Fruit fly (Drosophila melanogaster) whole organism, prepupa: ENCODE results near the gene CG14708.

Source experiments
- Blimp-1 ChIP-seq: fragments of 200-800 bp; sonication (Bioruptor generic); optimal IDR thresholded peaks from 3 replicates; lab custom pipeline; 2017; ENCODE audit warnings: missing biosample characterization, missing genetic modification characterization, mild to moderate bottlenecking, moderate library complexity, missing genetic modification reagents
- CG10631 ChIP-seq: fragments of 200-800 bp; sonication (Bioruptor generic); optimal IDR thresholded peaks from 2 replicates; lab custom pipeline; 2016; ENCODE audit warnings: missing biosample characterization, missing genetic modification characterization
- CG11294 ChIP-seq: fragments of 200-800 bp; sonication (Bioruptor generic); IDR thresholded peaks from 2 replicates; pipeline ENCODE4 v1.3.6; 2022; ENCODE audit warnings: missing biosample characterization, missing genetic modification characterization
- CG11762 ChIP-seq: fragments of 200-800 bp; sonication (Bioruptor generic); optimal IDR thresholded peaks from 3 replicates; lab custom pipeline; 2016; ENCODE audit warnings: missing biosample characterization, missing genetic modification characterization; ENCODE audit not compliant: insufficient read depth
- CG11902 ChIP-seq: fragments of 200-800 bp; sonication (Bioruptor generic); optimal IDR thresholded peaks from 3 replicates; lab custom pipeline; 2016; ENCODE audit warnings: missing biosample characterization, missing genetic modification characterization
- CG15336 ChIP-seq: fragments of 200-800 bp; sonication (Bioruptor generic); IDR thresholded peaks from 2 replicates; pipeline ENCODE4 v1.3.6; 2022; ENCODE audit warnings: missing biosample characterization, missing genetic modification characterization
- CG1621 ChIP-seq: fragments of 200-800 bp; sonication (Bioruptor generic); optimal IDR thresholded peaks from 3 replicates; lab custom pipeline; 2018; ENCODE audit warnings: missing biosample characterization, mild to moderate bottlenecking, missing genetic modification characterization
- CG16779 ChIP-seq: fragments of 200-800 bp; sonication (Bioruptor generic); optimal IDR thresholded peaks from 3 replicates; lab custom pipeline; 2017; ENCODE audit warnings: missing biosample characterization, mild to moderate bottlenecking, missing genetic modification characterization
- CG3032 ChIP-seq: fragments of 200-800 bp; optimal IDR thresholded peaks from 2 replicates; lab custom pipeline; 2019; ENCODE audit warnings: missing biosample characterization, mild to moderate bottlenecking, missing genetic modification characterization, moderate library complexity
- CG31627 ChIP-seq: fragments of 200-800 bp; sonication (Bioruptor generic); optimal IDR thresholded peaks from 3 replicates; lab custom pipeline; 2016; ENCODE audit warnings: missing biosample characterization, missing genetic modification characterization
- CG32006 ChIP-seq: fragments of 200-800 bp; sonication (Bioruptor generic); optimal IDR thresholded peaks from 3 replicates; lab custom pipeline; 2017; ENCODE audit warnings: missing biosample characterization, mild to moderate bottlenecking, missing genetic modification characterization
- CG34406 ChIP-seq: fragments of 200-800 bp; sonication (Bioruptor generic); optimal IDR thresholded peaks from 3 replicates; lab custom pipeline; 2016; ENCODE audit warnings: missing biosample characterization, missing genetic modification characterization
- CG6276 ChIP-seq: fragments of 200-800 bp; sonication (Bioruptor generic); optimal IDR thresholded peaks from 2 replicates; lab custom pipeline; 2017; ENCODE audit warnings: missing biosample characterization, mild to moderate bottlenecking, missing genetic modification characterization
- CG6808 ChIP-seq: fragments of 200-800 bp; sonication (Bioruptor generic); optimal IDR thresholded peaks from 3 replicates; lab custom pipeline; 2017; ENCODE audit warnings: missing biosample characterization, missing genetic modification characterization, mild to moderate bottlenecking, moderate library complexity, missing genetic modification reagents
- CG6854 ChIP-seq: fragments of 200-800 bp; sonication (Bioruptor generic); optimal IDR thresholded peaks from 2 replicates; lab custom pipeline; 2017; ENCODE audit warnings: missing biosample characterization, mild to moderate bottlenecking, missing genetic modification characterization
- CG7368 ChIP-seq: fragments of 200-800 bp; sonication (Bioruptor generic); optimal IDR thresholded peaks from 3 replicates; lab custom pipeline; 2016; ENCODE audit warnings: missing biosample characterization, missing genetic modification characterization
- CG8119 ChIP-seq: fragments of 200-800 bp; sonication (Bioruptor generic); IDR thresholded peaks from 3 replicates; pipeline ENCODE4 v1.3.6; 2022; ENCODE audit warnings: missing biosample characterization, missing genetic modification characterization
- CG8632 ChIP-seq: fragments of 200-800 bp; sonication (Bioruptor generic); optimal IDR thresholded peaks from 3 replicates; lab custom pipeline; 2016; ENCODE audit warnings: missing biosample characterization, missing genetic modification characterization
- CG9139 ChIP-seq: fragments of 200-800 bp; sonication (Bioruptor generic); optimal IDR thresholded peaks from 3 replicates; lab custom pipeline; 2017; ENCODE audit warnings: missing biosample characterization, mild to moderate bottlenecking, missing genetic modification characterization
- Eip75B ChIP-seq: fragments of 200-800 bp; sonication (Bioruptor generic); optimal IDR thresholded peaks from 3 replicates; lab custom pipeline; 2016; ENCODE audit warnings: missing biosample characterization, missing genetic modification characterization
- Eip78C ChIP-seq: fragments of 200-800 bp; sonication (Bioruptor generic); peaks from one replicate; lab custom pipeline; 2016; ENCODE audit warnings: missing biosample characterization, missing genetic modification characterization
- Eip93F ChIP-seq: fragments of 200-800 bp; sonication (Bioruptor generic); optimal IDR thresholded peaks from 2 replicates; lab custom pipeline; 2016; ENCODE audit warnings: missing biosample characterization, mild to moderate bottlenecking, missing genetic modification characterization
- Ets21C ChIP-seq: fragments of 200-800 bp; sonication (Bioruptor generic); optimal IDR thresholded peaks from 3 replicates; lab custom pipeline; 2016; ENCODE audit warnings: missing biosample characterization, missing genetic modification characterization
- Ets96B ChIP-seq: fragments of 200-800 bp; optimal IDR thresholded peaks from 2 replicates; lab custom pipeline; 2019; ENCODE audit warnings: missing biosample characterization, mild to moderate bottlenecking, missing genetic modification characterization, moderate library complexity
- Gug ChIP-seq: fragments of 200-800 bp; sonication (Bioruptor generic); IDR thresholded peaks from 2 replicates; pipeline ENCODE4 v1.3.6; 2022; ENCODE audit warnings: missing biosample characterization, missing genetic modification characterization
- Hr38 ChIP-seq: sonication (Bioruptor generic); optimal IDR thresholded peaks from 2 replicates; lab custom pipeline; 2016; ENCODE audit warnings: missing biosample characterization, missing genetic modification characterization
- Hr39 ChIP-seq: fragments of 200-800 bp; sonication (Bioruptor generic); optimal IDR thresholded peaks from 2 replicates; lab custom pipeline; 2016; ENCODE audit warnings: missing biosample characterization, missing genetic modification characterization
- Hr4 ChIP-seq: fragments of 200-800 bp; sonication (Bioruptor generic); optimal IDR thresholded peaks from 3 replicates; lab custom pipeline; 2016; ENCODE audit warnings: missing biosample characterization, missing genetic modification characterization
- Met ChIP-seq: fragments of 200-800 bp; sonication (Bioruptor generic); optimal IDR thresholded peaks from 3 replicates; lab custom pipeline; 2016; ENCODE audit warnings: missing biosample characterization, missing genetic modification characterization
- OdsH ChIP-seq: fragments of 200-800 bp; sonication (Bioruptor generic); optimal IDR thresholded peaks from 3 replicates; lab custom pipeline; 2016; ENCODE audit warnings: missing biosample characterization, missing genetic modification characterization
- Smox ChIP-seq: fragments of 200-800 bp; sonication (Bioruptor generic); optimal IDR thresholded peaks from 3 replicates; lab custom pipeline; 2016; ENCODE audit warnings: missing biosample characterization, missing genetic modification characterization
- Sox102F ChIP-seq: fragments of 200-800 bp; sonication (Bioruptor generic); optimal IDR thresholded peaks from 2 replicates; lab custom pipeline; 2016; ENCODE audit warnings: missing biosample characterization, mild to moderate bottlenecking, missing genetic modification characterization
- Sox15 ChIP-seq: fragments of 200-800 bp; sonication (Bioruptor generic); optimal IDR thresholded peaks from 3 replicates; lab custom pipeline; 2016; ENCODE audit warnings: missing biosample characterization, missing genetic modification characterization
- acj6 ChIP-seq: fragments of 200-800 bp; sonication (Bioruptor generic); optimal IDR thresholded peaks from 3 replicates; lab custom pipeline; 2016; ENCODE audit warnings: missing biosample characterization, missing genetic modification characterization
- cyc ChIP-seq: fragments of 200-800 bp; sonication (Bioruptor generic); optimal IDR thresholded peaks from 3 replicates; lab custom pipeline; 2016; ENCODE audit warnings: missing biosample characterization, missing genetic modification characterization
- dac ChIP-seq: fragments of 200-800 bp; sonication (Bioruptor generic); optimal IDR thresholded peaks from 2 replicates; lab custom pipeline; 2017; ENCODE audit warnings: missing biosample characterization, mild to moderate bottlenecking, missing genetic modification characterization
- dsx ChIP-seq: fragments of 200-800 bp; optimal IDR thresholded peaks from 3 replicates; lab custom pipeline; 2019; ENCODE audit warnings: missing biosample characterization, mild to moderate bottlenecking, missing genetic modification characterization, moderate library complexity; ENCODE audit not compliant: poor library complexity, severe bottlenecking
- eg ChIP-seq: fragments of 200-800 bp; sonication (Bioruptor generic); IDR thresholded peaks from 3 replicates; pipeline ENCODE4 v1.3.6; 2022; ENCODE audit warnings: missing biosample characterization, missing genetic modification characterization
- esn ChIP-seq: fragments of 200-800 bp; sonication (Bioruptor generic); optimal IDR thresholded peaks from 2 replicates; lab custom pipeline; 2016; ENCODE audit warnings: missing biosample characterization, mild to moderate bottlenecking, missing genetic modification characterization, moderate library complexity
- fd85E ChIP-seq: fragments of 200-800 bp; sonication (Bioruptor generic); optimal IDR thresholded peaks from 3 replicates; lab custom pipeline; 2016; ENCODE audit warnings: missing biosample characterization, missing genetic modification characterization
- fkh ChIP-seq: fragments of 200-800 bp; sonication (Bioruptor generic); optimal IDR thresholded peaks from 3 replicates; lab custom pipeline; 2017; ENCODE audit warnings: missing biosample characterization, mild to moderate bottlenecking, missing genetic modification characterization, moderate library complexity
- lz ChIP-seq: fragments of 200-800 bp; sonication (Bioruptor generic); optimal IDR thresholded peaks from 3 replicates; lab custom pipeline; 2016; ENCODE audit warnings: missing biosample characterization, missing genetic modification characterization
- salr ChIP-seq, 2 experiments: fragments of 200-800 bp; sonication (Bioruptor generic); optimal IDR thresholded peaks; 3 replicates each; lab custom pipeline; 2016 to 2018; ENCODE audit warnings: missing biosample characterization in 2 of 2, missing genetic modification characterization in 2 of 2, mild to moderate bottlenecking in 1 of 2
- spab ChIP-seq: fragments of 200-800 bp; sonication (Bioruptor generic); optimal IDR thresholded peaks from 2 replicates; lab custom pipeline; 2017; ENCODE audit warnings: missing biosample characterization, mild to moderate bottlenecking, missing genetic modification characterization, missing genetic modification reagents
- ss ChIP-seq, 2 experiments: fragments of 200-800 bp; sonication (Bioruptor generic); optimal IDR thresholded peaks; 2 replicates in 1 of 2; 3 replicates in 1 of 2; lab custom pipeline; 2017 to 2018; ENCODE audit warnings: mild to moderate bottlenecking in 2 of 2, missing biosample characterization in 2 of 2, missing genetic modification characterization in 2 of 2, moderate library complexity in 1 of 2
- svp ChIP-seq: fragments of 200-800 bp; sonication (Bioruptor generic); peaks from one replicate; lab custom pipeline; 2016; ENCODE audit warnings: missing biosample characterization, missing genetic modification characterization
- topi ChIP-seq: fragments of 200-800 bp; sonication (Bioruptor generic); optimal IDR thresholded peaks from 3 replicates; lab custom pipeline; 2016; ENCODE audit warnings: missing biosample characterization, missing genetic modification characterization
- vri ChIP-seq: fragments of 200-800 bp; sonication (Bioruptor generic); optimal IDR thresholded peaks from 3 replicates; lab custom pipeline; 2016; ENCODE audit warnings: missing biosample characterization, mild to moderate bottlenecking, missing genetic modification characterization

The CG14708 gene

DNA sequence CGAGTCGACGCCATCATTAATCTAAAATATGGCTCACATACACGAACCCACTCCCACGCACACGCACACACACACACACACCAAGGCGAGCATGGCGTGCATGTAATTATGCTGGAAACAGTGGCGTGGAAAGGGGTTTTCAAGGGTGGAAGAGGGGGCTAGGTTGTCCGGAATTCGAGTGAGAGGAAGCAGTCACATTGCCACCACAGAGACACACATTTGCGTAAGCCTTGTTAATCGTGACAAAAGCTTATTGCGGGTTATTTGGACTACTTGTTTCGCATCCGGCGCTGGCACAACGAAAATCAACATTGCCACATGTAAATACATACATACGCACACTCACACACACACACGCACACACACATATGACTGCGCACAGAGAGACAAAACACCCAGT, 1.0 kb downstream of the CG14708 start:
- TF ChIP-seq Smox (no peak), vri (GFP tag; lab: Kevin White, UChicago) (no peak), CG10631 (GFP tag; lab: Kevin White, UChicago) (no peak), CG34406 (GFP tag; lab: Kevin White, UChicago) (no peak), CG3032 (tag; lab: Kevin White, UChicago) (no peak), CG31627 (GFP tag; lab: Kevin White, UChicago) (no peak), spab (GFP tag; lab: Kevin White, UChicago) (no peak), CG11294 (GFP tag; lab: Robert Waterston, UW) (no peak), dsx (GFP tag; lab: Kevin White, UChicago) (no peak), lz (GFP tag; lab: Kevin White, UChicago) (no peak), CG6276 (GFP tag; lab: Kevin White, UChicago) (no peak), CG16779 (no peak)

DNA sequence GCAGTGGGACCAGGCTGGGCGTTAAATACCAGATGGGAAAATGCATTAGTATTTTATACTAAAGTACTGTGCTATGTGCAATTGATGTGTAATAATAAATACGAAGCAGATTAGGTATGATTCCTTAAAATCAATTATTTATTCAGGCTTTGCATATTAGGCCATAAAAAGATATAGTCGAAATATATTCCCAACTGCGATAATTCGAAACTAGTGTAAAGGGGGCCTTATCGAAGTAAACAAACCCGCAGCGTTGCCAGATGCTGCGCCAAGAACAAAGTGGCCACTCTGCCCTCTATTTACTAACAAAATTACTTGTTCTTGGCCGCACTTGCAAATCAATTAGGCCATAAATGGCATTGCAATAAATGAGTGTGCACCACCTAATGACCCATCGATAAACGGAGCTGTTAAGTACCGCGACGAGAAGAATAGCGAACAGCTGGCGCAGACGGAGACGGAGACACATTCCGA, 3.6 kb downstream of the CG14708 start, which contains the start of gene CG10898:
TSS of gene CG10898 (plus strand) at position 285 of the 474 bp plus-strand sequence.
- TF ChIP-seq Hr4 (GFP tag; lab: Kevin White, UChicago), result peak; percentile 86
- no peak for TF ChIP-seq CG16779
- peak; percentile 68 for TF ChIP-seq Smox
- TF ChIP-seq CG11294 (GFP tag; lab: Robert Waterston, UW), result peak; percentile 78
- peak; percentile 59 for TF ChIP-seq Sox102F (GFP tag; lab: Kevin White, UChicago)
- no peak for TF ChIP-seq fd85E (GFP tag; lab: Kevin White, UChicago)
- peak; percentile 80 for TF ChIP-seq esn (GFP tag; lab: Kevin White, UChicago)
- peak; percentile 59 for TF ChIP-seq CG15336
- peak; percentile 69 for TF ChIP-seq Ets96B (tag; lab: Kevin White, UChicago)
- TF ChIP-seq CG10631 (GFP tag; lab: Kevin White, UChicago), result peak; percentile 78
- peak; percentile 90 for TF ChIP-seq Eip78C (GFP tag; lab: Kevin White, UChicago)
- TF ChIP-seq acj6 (GFP tag; lab: Kevin White, UChicago), result peak; percentile 76
- peak; percentile 31 for TF ChIP-seq vri (GFP tag; lab: Kevin White, UChicago)
- TF ChIP-seq Gug (GFP tag; lab: Robert Waterston, UW), result peak; percentile 72
- TF ChIP-seq CG6808 (GFP tag; lab: Kevin White, UChicago), result peak; percentile 58
- peak; percentile 69 for TF ChIP-seq CG7368 (GFP tag; lab: Kevin White, UChicago)
- peak; percentile 90 for TF ChIP-seq eg
- peak; percentile 80 for TF ChIP-seq CG8119 (GFP tag; lab: Robert Waterston, UW)
- TF ChIP-seq Hr39 (GFP tag; lab: Kevin White, UChicago), result peak; percentile 86
- peak; percentile 22 for TF ChIP-seq Blimp-1 (GFP tag; lab: Kevin White, UChicago)
- TF ChIP-seq Sox15, result peak; percentile 71
- no peak for TF ChIP-seq CG6854 (GFP tag; lab: Kevin White, UChicago)
- no peak for TF ChIP-seq CG9139 (GFP tag; lab: Kevin White, UChicago)
- peak; percentile 79 for TF ChIP-seq CG3032 (tag; lab: Kevin White, UChicago)
- peak; percentile 76 for TF ChIP-seq topi (GFP tag; lab: Kevin White, UChicago)
- peak; percentile 88 for TF ChIP-seq CG31627 (GFP tag; lab: Kevin White, UChicago)
- peak; percentile 79 for TF ChIP-seq Ets21C (GFP tag; lab: Kevin White, UChicago)
- TF ChIP-seq ss (GFP tag; optimal IDR thresholded peaks at IDR 0.05; lab: Kevin White, UChicago), result peak in 1 of 2 experiments; percentile 43
- TF ChIP-seq CG8632 (GFP tag; lab: Kevin White, UChicago), result peak; percentile 51
- TF ChIP-seq fkh (GFP tag; lab: Kevin White, UChicago), result peak; percentile 99
- peak; percentile 74 for TF ChIP-seq Eip75B (GFP tag; lab: Kevin White, UChicago)
- TF ChIP-seq Hr38 (GFP tag; lab: Kevin White, UChicago), result peak; percentile 42
- peak; percentile 73 for TF ChIP-seq OdsH (GFP tag; lab: Kevin White, UChicago)
- peak; percentile 45 for TF ChIP-seq CG1621 (tag; lab: Kevin White, UChicago)
- peak; percentile 86 for TF ChIP-seq svp (GFP tag; lab: Kevin White, UChicago)
- TF ChIP-seq Met (GFP tag; lab: Kevin White, UChicago), result peak; percentile 65
- peak; percentile 68 for TF ChIP-seq CG11902 (GFP tag; lab: Kevin White, UChicago)
- peak; percentile 39 to 47 for TF ChIP-seq salr (GFP tag; optimal IDR thresholded peaks at IDR 0.05; lab: Kevin White, UChicago)
- peak; percentile 82 for TF ChIP-seq lz (GFP tag; lab: Kevin White, UChicago)
- TF ChIP-seq dsx (GFP tag; lab: Kevin White, UChicago), result peak; percentile 44
- TF ChIP-seq dac (GFP tag; lab: Kevin White, UChicago), result peak; percentile 52
- peak; percentile 54 for TF ChIP-seq CG11762 (GFP tag; lab: Kevin White, UChicago)
- TF ChIP-seq Eip93F (GFP tag; lab: Kevin White, UChicago), result no peak
- TF ChIP-seq cyc (GFP tag; lab: Kevin White, UChicago), result peak; percentile 84
- peak; percentile 72 for TF ChIP-seq CG32006
